Fruit fly (Drosophila melanogaster) whole organism, embryonic: ENCODE results near the gene Acp76A.
A peak's percentile ranks its signal among the peaks of the same experiment; 100 is the strongest.

Source experiments
- Atf6 ChIP-seq: fragments of 200-800 bp; sonication (Bioruptor generic); IDR thresholded peaks from 2 replicates; pipeline ENCODE4 v1.3.6; 2022; ENCODE audit warnings: missing biosample characterization, missing genetic modification characterization
- Awh ChIP-seq: fragments of 200-800 bp; sonication (Bioruptor generic); IDR thresholded peaks from 2 replicates; pipeline ENCODE4, ENCODE4 v1.3.6; 2022; ENCODE audit warnings: missing biosample characterization, missing genetic modification characterization
- B-H2 ChIP-seq: fragments of 200-800 bp; sonication (Bioruptor generic); optimal IDR thresholded peaks from 2 replicates; lab custom pipeline; 2018; ENCODE audit warnings: missing biosample characterization, mild to moderate bottlenecking, missing genetic modification characterization
- BtbVII ChIP-seq: fragments of 200-800 bp; sonication (Bioruptor generic); optimal IDR thresholded peaks from 3 replicates; lab custom pipeline; 2017; ENCODE audit warnings: missing biosample characterization, mild to moderate bottlenecking, missing genetic modification characterization
- CG1024 ChIP-seq: fragments of 200-800 bp; sonication (Bioruptor generic); IDR thresholded peaks from 2 replicates; pipeline ENCODE4 v1.3.6; 2022; ENCODE audit warnings: missing biosample characterization, missing genetic modification characterization
- CG10431 ChIP-seq: fragments of 200-800 bp; sonication (Bioruptor generic); optimal IDR thresholded peaks from 3 replicates; lab custom pipeline; 2018; ENCODE audit warnings: missing biosample characterization, mild to moderate bottlenecking, missing genetic modification characterization
- CG10543 ChIP-seq: fragments of 200-800 bp; sonication (Bioruptor generic); optimal IDR thresholded peaks from 3 replicates; lab custom pipeline; 2017; ENCODE audit warnings: missing biosample characterization, mild to moderate bottlenecking, missing genetic modification characterization, moderate library complexity
- CG11504 ChIP-seq: fragments of 200-800 bp; sonication (Bioruptor generic); optimal IDR thresholded peaks from 3 replicates; lab custom pipeline; 2019; ENCODE audit warnings: missing biosample characterization, mild to moderate bottlenecking, missing genetic modification characterization, moderate library complexity
- CG12769 ChIP-seq: fragments of 200-800 bp; sonication (Bioruptor generic); optimal IDR thresholded peaks from 2 replicates; lab custom pipeline; 2019; ENCODE audit warnings: missing biosample characterization, mild to moderate bottlenecking, missing genetic modification characterization, moderate library complexity
- CG13296 ChIP-seq: fragments of 200-800 bp; sonication (Bioruptor generic); optimal IDR thresholded peaks from 3 replicates; lab custom pipeline; 2018; ENCODE audit warnings: missing biosample characterization, mild to moderate bottlenecking, missing genetic modification characterization
- CG1603 ChIP-seq: fragments of 200-800 bp; sonication (Bioruptor generic); optimal IDR thresholded peaks from 2 replicates; lab custom pipeline; 2019; ENCODE audit warnings: missing biosample characterization, mild to moderate bottlenecking, missing genetic modification characterization, moderate library complexity
- CG17328 ChIP-seq: fragments of 200-800 bp; sonication (Bioruptor generic); IDR thresholded peaks from 2 replicates; pipeline ENCODE4 v1.3.6; 2022; ENCODE audit warnings: missing biosample characterization, missing genetic modification characterization
- CG31224 ChIP-seq: fragments of 200-800 bp; sonication (Bioruptor generic); IDR thresholded peaks from 2 replicates; pipeline ENCODE4 v1.3.6; 2022; ENCODE audit warnings: missing biosample characterization, missing genetic modification characterization
- CG4328 ChIP-seq: fragments of 200-800 bp; sonication (Bioruptor generic); optimal IDR thresholded peaks from 3 replicates; lab custom pipeline; 2017; ENCODE audit warnings: missing biosample characterization, missing genetic modification reagents, missing genetic modification characterization
- CG43689 ChIP-seq: fragments of 200-800 bp; sonication (Bioruptor generic); IDR thresholded peaks from 2 replicates; pipeline ENCODE4 v1.3.6; 2022; ENCODE audit warnings: missing biosample characterization, missing genetic modification characterization
- CG7745 ChIP-seq: fragments of 200-800 bp; sonication (Bioruptor generic); optimal IDR thresholded peaks from 2 replicates; lab custom pipeline; 2018; ENCODE audit warnings: missing biosample characterization, mild to moderate bottlenecking, missing genetic modification characterization, moderate library complexity
- CG9876 ChIP-seq: fragments of 200-800 bp; sonication (Bioruptor generic); optimal IDR thresholded peaks from 2 replicates; lab custom pipeline; 2016; ENCODE audit warnings: missing biosample characterization, missing genetic modification characterization
- CoRest ChIP-seq: fragments of 200-800 bp; sonication (Bioruptor generic); optimal IDR thresholded peaks from 3 replicates; lab custom pipeline; 2018; ENCODE audit warnings: missing biosample characterization, mild to moderate bottlenecking, missing genetic modification characterization, moderate library complexity
- Elba2 ChIP-seq: fragments of 200-800 bp; sonication (Bioruptor generic); optimal IDR thresholded peaks from 3 replicates; lab custom pipeline; 2016; ENCODE audit warnings: missing biosample characterization, missing genetic modification characterization
- Fer2 ChIP-seq: fragments of 200-800 bp; sonication (Bioruptor generic); optimal IDR thresholded peaks from 2 replicates; lab custom pipeline; 2018; ENCODE audit warnings: missing biosample characterization, mild to moderate bottlenecking, missing genetic modification characterization, moderate library complexity
- GATAe ChIP-seq: fragments of 200-800 bp; sonication (Bioruptor generic); conservative IDR thresholded peaks from 2 replicates; pipeline ENCODE4 v1.3.6; 2022; ENCODE audit warnings: missing biosample characterization, missing genetic modification characterization
- HLH54F ChIP-seq: fragments of 200-800 bp; sonication (Bioruptor generic); optimal IDR thresholded peaks from 3 replicates; lab custom pipeline; 2016; ENCODE audit warnings: missing biosample characterization, missing genetic modification characterization
- Hmr ChIP-seq: fragments of 200-800 bp; sonication (Bioruptor generic); optimal IDR thresholded peaks from 3 replicates; lab custom pipeline; 2017; ENCODE audit warnings: mild to moderate bottlenecking, missing biosample characterization, missing genetic modification reagents, missing genetic modification characterization
- Med ChIP-seq: fragments of 200-800 bp; sonication (Bioruptor generic); peaks from one replicate; lab custom pipeline; 2016; ENCODE audit warnings: missing biosample characterization, missing genetic modification characterization, mild to moderate bottlenecking, inconsistent platforms, moderate library complexity
- Optix ChIP-seq: fragments of 200-800 bp; sonication (Bioruptor generic); IDR thresholded peaks from 3 replicates; pipeline ENCODE4 v1.3.6; 2022; ENCODE audit warnings: missing biosample characterization, missing genetic modification characterization
- Poxn ChIP-seq: fragments of 200-800 bp; sonication (Bioruptor generic); IDR thresholded peaks from 2 replicates; pipeline ENCODE4 v1.3.6; 2022; ENCODE audit warnings: missing biosample characterization, missing genetic modification characterization
- YL-1 ChIP-seq: fragments of 200-800 bp; sonication (Bioruptor generic); optimal IDR thresholded peaks from 3 replicates; lab custom pipeline; 2017; ENCODE audit warnings: missing biosample characterization, mild to moderate bottlenecking, missing genetic modification characterization
- bab2 ChIP-seq: fragments of 200-800 bp; sonication (Bioruptor generic); optimal IDR thresholded peaks from 2 replicates; lab custom pipeline; 2016; ENCODE audit warnings: missing biosample characterization, missing genetic modification characterization
- chif ChIP-seq, 2 experiments: fragments of 200-800 bp; sonication (Bioruptor generic); optimal IDR thresholded peaks; 3 replicates each; lab custom pipeline; 2016; ENCODE audit warnings: missing biosample characterization in 2 of 2, missing genetic modification characterization in 2 of 2
- chinmo ChIP-seq: fragments of 200-800 bp; sonication (Bioruptor generic); IDR thresholded peaks from 4 replicates; pipeline ENCODE4 v1.3.6; 2022; ENCODE audit warnings: missing biosample characterization, missing genetic modification characterization; ENCODE audit not compliant: partially characterized antibody
- chm ChIP-seq: fragments of 200-800 bp; sonication (Bioruptor generic); IDR thresholded peaks from 2 replicates; pipeline ENCODE4 v1.3.6; 2022; ENCODE audit warnings: missing biosample characterization, missing genetic modification characterization
- dati ChIP-seq: fragments of 200-800 bp; sonication (Bioruptor generic); IDR thresholded peaks from 2 replicates; pipeline ENCODE4 v1.3.6; 2022; ENCODE audit warnings: missing biosample characterization, missing genetic modification characterization
- dmrt99B ChIP-seq: fragments of 200-800 bp; sonication (Bioruptor generic); optimal IDR thresholded peaks from 2 replicates; lab custom pipeline; 2018; ENCODE audit warnings: missing biosample characterization, mild to moderate bottlenecking, missing genetic modification characterization, moderate library complexity
- eve ChIP-seq, 2 experiments: fragments of >200 bp; optimal IDR thresholded peaks; 2 replicates each; lab custom pipeline; 2017; ENCODE audit warnings: missing biosample characterization in 2 of 2, missing genetic modification characterization in 2 of 2
- eyg ChIP-seq: fragments of 200-800 bp; sonication (Bioruptor generic); optimal IDR thresholded peaks from 3 replicates; lab custom pipeline; 2016; ENCODE audit warnings: missing biosample characterization, missing genetic modification characterization
- ftz-f1 ChIP-seq: fragments of 200-800 bp; sonication (Bioruptor generic); optimal IDR thresholded peaks from 2 replicates; lab custom pipeline; 2016; ENCODE audit warnings: missing biosample characterization, missing genetic modification characterization
- ham ChIP-seq: fragments of 200-800 bp; sonication (Bioruptor generic); IDR thresholded peaks from 2 replicates; pipeline ENCODE4 v1.3.6; 2022; ENCODE audit warnings: missing biosample characterization, missing genetic modification characterization
- her ChIP-seq: fragments of 200-800 bp; sonication (Bioruptor generic); optimal IDR thresholded peaks from 2 replicates; lab custom pipeline; 2016; ENCODE audit warnings: missing biosample characterization, missing genetic modification characterization
- mirr ChIP-seq: fragments of 200-800 bp; sonication (Bioruptor generic); optimal IDR thresholded peaks from 3 replicates; lab custom pipeline; 2018; ENCODE audit warnings: missing biosample characterization, mild to moderate bottlenecking, missing genetic modification characterization
- org-1 ChIP-seq: fragments of 200-800 bp; sonication (Bioruptor generic); optimal IDR thresholded peaks from 2 replicates; lab custom pipeline; 2017; ENCODE audit warnings: missing biosample characterization, missing genetic modification characterization
- otp ChIP-seq: fragments of 200-800 bp; sonication (Bioruptor generic); IDR thresholded peaks from 3 replicates; pipeline ENCODE4, ENCODE4 v1.3.6; 2022; ENCODE audit warnings: missing biosample characterization, missing genetic modification characterization
- peb ChIP-seq: fragments of 200-800 bp; sonication (Bioruptor generic); IDR thresholded peaks from 2 replicates; pipeline ENCODE4 v1.3.6; 2022; ENCODE audit warnings: missing biosample characterization, missing genetic modification characterization
- rib ChIP-seq: fragments of 200-800 bp; sonication (Bioruptor generic); IDR thresholded peaks from 2 replicates; pipeline ENCODE4 v1.3.6; 2022; ENCODE audit warnings: missing biosample characterization, missing genetic modification characterization
- ro ChIP-seq: fragments of 200-800 bp; sonication (Bioruptor generic); IDR thresholded peaks from 2 replicates; pipeline ENCODE4 v1.3.6; 2022; ENCODE audit warnings: missing biosample characterization, missing genetic modification characterization
- sd ChIP-seq: fragments of 200-800 bp; sonication (Bioruptor generic); optimal IDR thresholded peaks from 3 replicates; lab custom pipeline; 2018; ENCODE audit warnings: missing biosample characterization, mild to moderate bottlenecking, missing genetic modification characterization, moderate library complexity
- sens ChIP-seq: fragments of 200-800 bp; sonication (Bioruptor generic); peaks from one replicate; lab custom pipeline; 2016; ENCODE audit warnings: missing biosample characterization, missing genetic modification characterization
- stc ChIP-seq: fragments of 200-800 bp; sonication (Bioruptor generic); IDR thresholded peaks from 2 replicates; pipeline ENCODE4 v1.3.6; 2022; ENCODE audit warnings: missing biosample characterization, missing genetic modification characterization
- vvl ChIP-seq: fragments of 200-800 bp; sonication (Bioruptor generic); IDR thresholded peaks from 2 replicates; pipeline ENCODE4 v1.3.6; 2022; ENCODE audit warnings: missing biosample characterization, missing genetic modification characterization
- z ChIP-seq: fragments of 200-800 bp; sonication (Bioruptor generic); IDR thresholded peaks from 3 replicates; pipeline ENCODE4 v1.3.6; 2022; ENCODE audit warnings: missing biosample characterization, missing genetic modification characterization
- zf30C ChIP-seq: fragments of 200-800 bp; sonication (Bioruptor generic); optimal IDR thresholded peaks from 3 replicates; lab custom pipeline; 2018; ENCODE audit warnings: missing biosample characterization, mild to moderate bottlenecking, missing genetic modification characterization

The Acp76A gene

DNA sequence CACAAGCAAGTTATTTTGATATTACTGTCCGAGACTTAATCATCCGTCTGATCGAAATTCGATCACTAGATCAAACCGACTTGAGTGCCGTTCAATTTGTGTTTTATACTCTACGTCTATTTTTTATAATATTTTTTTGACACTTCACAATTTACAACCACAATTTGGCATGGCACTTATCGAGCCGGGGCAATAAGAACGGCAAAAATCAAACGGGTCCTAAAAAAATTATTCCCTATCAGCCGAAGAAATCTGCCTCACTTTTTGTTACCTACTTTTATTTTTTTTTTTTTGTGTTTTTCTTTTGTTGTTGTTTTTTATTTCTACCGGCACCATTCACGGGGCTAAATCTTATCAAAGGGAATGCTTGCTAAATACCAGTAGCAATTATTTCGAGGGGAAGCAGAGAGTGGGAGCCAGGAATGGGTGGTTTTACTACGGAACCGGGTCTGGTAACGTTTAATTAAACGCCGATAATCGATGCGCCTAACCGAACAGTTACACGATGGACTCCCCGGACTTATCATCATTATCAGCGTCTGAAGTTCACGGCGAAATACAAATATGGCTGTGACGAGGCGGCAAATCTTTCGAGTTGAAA is 36.3 kb downstream of the Acp76A start (continued):
- TF ChIP-seq ro (GFP tag; lab: Robert Waterston, UW), result no peak
- TF ChIP-seq her (GFP tag; lab: Kevin White, UChicago), result no peak
- peak; percentile 1 for TF ChIP-seq Hmr (GFP tag; lab: Kevin White, UChicago)
- no peak for TF ChIP-seq CG31224
- peak; percentile 11 for TF ChIP-seq B-H2
- no peak for TF ChIP-seq chm (GFP tag; lab: Robert Waterston, UW)
- no peak for TF ChIP-seq bab2 (GFP tag; lab: Kevin White, UChicago)
- TF ChIP-seq CoRest (tag; lab: Kevin White, UChicago), result no peak
- no peak for TF ChIP-seq CG17328 (GFP tag; lab: Robert Waterston, UW)
- TF ChIP-seq mirr (GFP tag; lab: Kevin White, UChicago), result peak; percentile 41
- TF ChIP-seq peb (GFP tag; lab: Robert Waterston, UW), result no peak
- peak; percentile 24 for TF ChIP-seq sens (GFP tag; lab: Kevin White, UChicago)
- peak in 1 of 2 experiments; percentile 15 for TF ChIP-seq eve (GFP tag; optimal IDR thresholded peaks at IDR 0.05; lab: Kevin White, UChicago)
- TF ChIP-seq, all 482 proteins: peak for 14

DNA sequence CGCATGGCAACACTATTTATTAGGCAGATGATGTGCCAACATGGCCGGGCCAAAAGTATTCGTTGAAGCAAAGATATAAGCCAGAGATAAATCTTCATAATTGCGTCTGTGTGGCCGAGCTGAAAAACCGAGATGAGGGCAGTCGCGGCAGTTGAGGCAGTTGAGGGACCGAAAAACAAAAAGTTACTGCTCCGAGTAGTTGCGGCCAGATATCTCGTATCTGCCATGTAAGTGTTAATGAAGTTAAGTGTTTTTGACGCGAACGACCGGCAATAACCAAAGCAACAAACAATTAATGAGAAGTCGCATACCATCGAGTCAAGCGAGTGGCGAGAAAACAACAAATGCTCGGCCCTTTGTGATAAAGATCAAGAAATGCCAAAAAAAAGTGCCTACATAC is 37.0 kb downstream of the Acp76A start:
- TF ChIP-seq Atf6 (GFP tag; lab: Robert Waterston, UW) (no peak), zf30C (no peak), CG43689 (GFP tag; lab: Robert Waterston, UW) (no peak), YL-1 (no peak), Fer2 (no peak), CG1024 (GFP tag; lab: Robert Waterston, UW) (no peak), BtbVII (no peak), CG10543 (GFP tag; lab: Kevin White, UChicago) (peak; percentile 10), CG4328 (no peak), HLH54F (no peak), CG11504 (no peak), CG12769 (tag; lab: Kevin White, UChicago) (peak; percentile 20), otp (GFP tag; lab: Robert Waterston, UW) (peak; percentile 51; the same call in 1 of the 3 replicates), Awh (GFP tag; lab: Robert Waterston, UW) (peak; percentile 75), sd (tag; lab: Kevin White, UChicago) (peak; percentile 51), rib (GFP tag; lab: Robert Waterston, UW) (0 out of 2 replicates have a peak, but pooled peaks have one; percentile 15), eyg (GFP tag; lab: Kevin White, UChicago) (no peak), CG13296 (no peak), CG9876 (GFP tag; lab: Kevin White, UChicago) (no peak), CG1603 (no peak), ftz-f1 (GFP tag; lab: Kevin White, UChicago) (no peak), z (GFP tag; lab: Robert Waterston, UW) (no peak), dati (GFP tag; lab: Robert Waterston, UW) (no peak), stc (GFP tag; lab: Robert Waterston, UW) (no peak), Poxn (no peak), dmrt99B (tag; lab: Kevin White, UChicago) (no peak), Med (GFP tag; lab: Kevin White, UChicago) (peak; percentile 8), vvl (GFP tag; lab: Robert Waterston, UW) (peak; percentile 11; the same call in 1 of the 2 replicates), Optix (no peak), Elba2 (GFP tag; lab: Kevin White, UChicago) (no peak), CG7745 (tag; lab: Kevin White, UChicago) (no peak), mirr (GFP tag; lab: Kevin White, UChicago) (peak; percentile 70), GATAe (GFP tag; lab: Robert Waterston, UW) (no peak), chif (GFP tag; optimal IDR thresholded peaks at IDR 0.05; lab: Kevin White, UChicago) (no peak), ham (no peak), CG10431 (GFP tag; lab: Kevin White, UChicago) (peak; percentile 71), eve (GFP tag; optimal IDR thresholded peaks at IDR 0.05; lab: Kevin White, UChicago) (no peak), chinmo (GFP tag; lab: Robert Waterston, UW) (peak; percentile 73; the same call in 2 of the 4 replicates), org-1 (GFP tag; lab: Kevin White, UChicago) (no peak)
